Worm (Caenorhabditis elegans): ENCODE measurements around the gene F43C11.7.
A peak's percentile ranks its signal among the peaks of the same experiment; 100 is the strongest.

F43C11.7 gene

ce11 chrII:2342004-2342479 is 6.3 kb downstream of the F43C11.7 start, which contains the start of gene F43C11.6 (continued):
- no peak for TF ChIP-seq lir-3 (tag; optimal IDR thresholded peaks at IDR 0.05; ENCODE audit: poor library complexity)
- no peak for TF ChIP-seq aly-2 (tag; optimal IDR thresholded peaks at IDR 0.05)
- TF ChIP-seq lin-39 (tag; optimal IDR thresholded peaks at IDR 0.05) = no peak
- peak; percentile 8 for TF ChIP-seq xbp-1 (tag; optimal IDR thresholded peaks at IDR 0.05)
- TF ChIP-seq nhr-20 (tag; optimal IDR thresholded peaks at IDR 0.05) = peak; percentile 1
- TF ChIP-seq nhr-47 (tag; optimal IDR thresholded peaks at IDR 0.05) = no peak
- TF ChIP-seq ceh-90 (tag; optimal IDR thresholded peaks at IDR 0.05) = no peak
- TF ChIP-seq nhr-84 (tag; optimal IDR thresholded peaks at IDR 0.05) = no peak
- TF ChIP-seq fos-1 (tag; optimal IDR thresholded peaks at IDR 0.05) = no peak
- TF ChIP-seq unc-62 (GFP tag; optimal IDR thresholded peaks at IDR 0.05) = no peak
- TF ChIP-seq vab-15 (tag; optimal IDR thresholded peaks at IDR 0.05) = no peak
- no peak for TF ChIP-seq irx-1 (tag; optimal IDR thresholded peaks at IDR 0.05)
- TF ChIP-seq ztf-11 (tag; optimal IDR thresholded peaks at IDR 0.05) = no peak
- no peak for TF ChIP-seq C04F5.9 (tag; optimal IDR thresholded peaks at IDR 0.05)
- TF ChIP-seq jun-1 (tag; optimal IDR thresholded peaks at IDR 0.05) = no peak
- peak; percentile 49 to 77 for TF ChIP-seq lin-35 (GFP tag; optimal IDR thresholded peaks at IDR 0.05)
- TF ChIP-seq pag-3 (tag; optimal IDR thresholded peaks at IDR 0.05; ENCODE audit: borderline replicate concordance, insufficient read depth) = no peak
- TF ChIP-seq lin-13 (GFP tag; optimal IDR thresholded peaks at IDR 0.05) = peak; percentile 25
- TF ChIP-seq ama-1 (optimal IDR thresholded peaks at IDR 0.05) = no peak
- TF ChIP-seq snpc-4 (tag; optimal IDR thresholded peaks at IDR 0.05) = no peak
- no peak for TF ChIP-seq nhr-77 (tag; optimal IDR thresholded peaks at IDR 0.05)
- TF ChIP-seq nhr-90 (tag; optimal IDR thresholded peaks at IDR 0.05; ENCODE audit: poor library complexity) = no peak
- no peak; the same call in 1 of the 2 replicates for TF ChIP-seq isw-1 (GFP tag; IDR thresholded peaks at IDR 0.05)
- no peak for TF ChIP-seq efl-3 (GFP tag; optimal IDR thresholded peaks at IDR 0.05)
- TF ChIP-seq Y116A8C.19 (tag; optimal IDR thresholded peaks at IDR 0.05; ENCODE audit: borderline replicate concordance) = no peak
- no peak for TF ChIP-seq ets-5 (GFP tag; IDR thresholded peaks at IDR 0.05)
- peak; percentile 23 for TF ChIP-seq skn-1 (tag; optimal IDR thresholded peaks at IDR 0.05)
- peak; percentile 48 for TF ChIP-seq F16B12.6 (tag; optimal IDR thresholded peaks at IDR 0.05)
- TF ChIP-seq unc-98 (GFP tag; IDR thresholded peaks at IDR 0.05) = no peak
- TF ChIP-seq pax-3 (tag; optimal IDR thresholded peaks at IDR 0.05) = no peak
- TF ChIP-seq fkh-8 (tag; optimal IDR thresholded peaks at IDR 0.05) = no peak
- TF ChIP-seq fkh-10 (GFP tag; optimal IDR thresholded peaks at IDR 0.05) = no peak
- no peak for TF ChIP-seq grh-1 (GFP tag; IDR thresholded peaks at IDR 0.05)
- no peak for TF ChIP-seq nhr-28 (tag; optimal IDR thresholded peaks at IDR 0.05)
- peak; percentile 27 for TF ChIP-seq lin-15B (tag; optimal IDR thresholded peaks at IDR 0.05)
- TF ChIP-seq efl-1 (optimal IDR thresholded peaks at IDR 0.05) = peak; percentile 55 to 63
- peak; percentile 58 to 95 for TF ChIP-seq efl-1 (GFP tag; optimal IDR thresholded peaks at IDR 0.05 in 1 of 2)
- TF ChIP-seq ceh-88 (GFP tag; IDR thresholded peaks at IDR 0.05) = no peak
- no peak for TF ChIP-seq hlh-4 (tag; optimal IDR thresholded peaks at IDR 0.05)
- TF ChIP-seq mdl-1 (tag; optimal IDR thresholded peaks at IDR 0.05) = peak in 1 of 2 experiments; percentile 36
- TF ChIP-seq zag-1 (tag; optimal IDR thresholded peaks at IDR 0.05) = no peak
- no peak for TF ChIP-seq nhr-12 (tag; optimal IDR thresholded peaks at IDR 0.05)
- no peak for TF ChIP-seq ces-1 (GFP tag; optimal IDR thresholded peaks at IDR 0.05)
- peak; percentile 35 to 76 (median 37) for TF ChIP-seq dpl-1 (GFP tag; optimal IDR thresholded peaks at IDR 0.05)
- TF ChIP-seq hpl-2 (GFP tag; optimal IDR thresholded peaks at IDR 0.05) = no peak
- TF ChIP-seq aha-1 (tag; optimal IDR thresholded peaks at IDR 0.05) = no peak
- TF ChIP-seq sptf-1 (tag; optimal IDR thresholded peaks at IDR 0.05) = no peak
- no peak for TF ChIP-seq nhr-237 (tag; optimal IDR thresholded peaks at IDR 0.05)
- no peak for TF ChIP-seq mef-2 (tag; optimal IDR thresholded peaks at IDR 0.05)
- no peak for TF ChIP-seq nhr-85 (tag)
- peak in 2 of 3 experiments; percentile 8 to 54 for TF ChIP-seq ceh-82 (tag; optimal IDR thresholded peaks at IDR 0.05)
